Fruit fly (Drosophila melanogaster): ENCODE results near the gene CG42564.

dm6 chr3R:6350755-6351154, 23.5 kb upstream of the CG42564 start, which contains the start of gene Pak:
- no peak for TF ChIP-seq insv (optimal IDR thresholded peaks at IDR 0.05)
- no peak for TF ChIP-seq Sin3A (optimal IDR thresholded peaks at IDR 0.05)
- TF ChIP-seq psq (optimal IDR thresholded peaks at IDR 0.05) = no peak
- no peak for TF ChIP-seq h (optimal IDR thresholded peaks at IDR 0.05)
- no peak for TF ChIP-seq Myc (optimal IDR thresholded peaks at IDR 0.05)
- TF ChIP-seq ttk (optimal IDR thresholded peaks at IDR 0.05) = no peak
